Fruit fly (Drosophila melanogaster) whole organism, embryonic: Measurements from ENCODE around the gene alpha-Man-Ia.

ENCODE experiments used
- Awh ChIP-seq: fragments of 200-800 bp; sonication (Bioruptor generic); IDR thresholded peaks from 2 replicates; pipeline ENCODE4, ENCODE4 v1.3.6; 2022; ENCODE audit warnings: missing biosample characterization, missing genetic modification characterization
- BEAF-32 ChIP-seq: fragments of 200-800 bp; sonication (Bioruptor generic); optimal IDR thresholded peaks from 3 replicates; lab custom pipeline; 2017; ENCODE audit warnings: missing biosample characterization, missing genetic modification characterization, mild to moderate bottlenecking, moderate library complexity, missing genetic modification reagents
- CG10979 ChIP-seq: fragments of 200-800 bp; sonication (Bioruptor generic); optimal IDR thresholded peaks from 2 replicates; lab custom pipeline; 2018; ENCODE audit warnings: missing biosample characterization, mild to moderate bottlenecking, missing genetic modification characterization, moderate library complexity
- CG11504 ChIP-seq: fragments of 200-800 bp; sonication (Bioruptor generic); optimal IDR thresholded peaks from 3 replicates; lab custom pipeline; 2019; ENCODE audit warnings: missing biosample characterization, mild to moderate bottlenecking, missing genetic modification characterization, moderate library complexity
- CG11695 ChIP-seq: fragments of 200-800 bp; sonication (Bioruptor generic); IDR thresholded peaks from 3 replicates; pipeline ENCODE4 v1.3.6; 2022; ENCODE audit warnings: missing biosample characterization, missing genetic modification characterization
- CG13894 ChIP-seq: fragments of 200-800 bp; sonication (Bioruptor generic); optimal IDR thresholded peaks from 3 replicates; lab custom pipeline; 2018; ENCODE audit warnings: missing biosample characterization, mild to moderate bottlenecking, missing genetic modification characterization, moderate library complexity
- CG15269 ChIP-seq: fragments of 200-800 bp; sonication (Bioruptor generic); optimal IDR thresholded peaks from 2 replicates; lab custom pipeline; 2018; ENCODE audit warnings: missing biosample characterization, mild to moderate bottlenecking, missing genetic modification characterization, moderate library complexity
- CG17359 ChIP-seq: fragments of 200-800 bp; sonication (Bioruptor generic); optimal IDR thresholded peaks from 3 replicates; lab custom pipeline; 2018; ENCODE audit warnings: missing biosample characterization, mild to moderate bottlenecking, missing genetic modification characterization, moderate library complexity
- CG17612 ChIP-seq: fragments of 200-800 bp; sonication (Bioruptor generic); IDR thresholded peaks from 2 replicates; pipeline ENCODE4 v1.3.6; 2022; ENCODE audit warnings: missing biosample characterization, missing genetic modification characterization
- CG17829 ChIP-seq: fragments of 200-800 bp; optimal IDR thresholded peaks from 2 replicates; lab custom pipeline; 2019; ENCODE audit warnings: missing biosample characterization, mild to moderate bottlenecking, missing genetic modification characterization, moderate library complexity
- CG18764 ChIP-seq: fragments of 200-800 bp; sonication (Bioruptor generic); optimal IDR thresholded peaks from 3 replicates; lab custom pipeline; 2016; ENCODE audit warnings: missing biosample characterization, missing genetic modification characterization
- CG2712 ChIP-seq: fragments of 200-800 bp; optimal IDR thresholded peaks from 3 replicates; lab custom pipeline; 2019; ENCODE audit warnings: missing biosample characterization, mild to moderate bottlenecking, missing genetic modification characterization, moderate library complexity
- CG32532 ChIP-seq: fragments of 200-800 bp; sonication (Bioruptor generic); IDR thresholded peaks from 2 replicates; pipeline ENCODE4 v1.3.6; 2022; ENCODE audit warnings: missing biosample characterization, missing genetic modification characterization
- CG5180 ChIP-seq: fragments of 200-800 bp; sonication (Bioruptor generic); optimal IDR thresholded peaks from 3 replicates; lab custom pipeline; 2017; ENCODE audit warnings: missing biosample characterization, missing genetic modification characterization, mild to moderate bottlenecking, moderate library complexity, missing genetic modification reagents
- CG7556 ChIP-seq: fragments of 200-800 bp; sonication (Bioruptor generic); optimal IDR thresholded peaks from 2 replicates; lab custom pipeline; 2017; ENCODE audit warnings: missing biosample characterization, mild to moderate bottlenecking, missing genetic modification characterization
- CG8388 ChIP-seq: fragments of 200-800 bp; sonication (Bioruptor generic); optimal IDR thresholded peaks from 2 replicates; lab custom pipeline; 2019; ENCODE audit warnings: missing biosample characterization, mild to moderate bottlenecking, missing genetic modification characterization, moderate library complexity
- Ets65A ChIP-seq: fragments of 200-800 bp; sonication (Bioruptor generic); peaks from one replicate; lab custom pipeline; 2016; ENCODE audit warnings: missing biosample characterization, missing genetic modification characterization
- Fer3 ChIP-seq: fragments of 200-800 bp; sonication (Bioruptor generic); optimal IDR thresholded peaks from 2 replicates; lab custom pipeline; 2018; ENCODE audit warnings: missing biosample characterization, mild to moderate bottlenecking, missing genetic modification characterization, moderate library complexity
- Hr51 ChIP-seq, 2 experiments: fragments of 200-800 bp; sonication (Bioruptor generic); optimal IDR thresholded peaks; 2 replicates in 1 of 2; 3 replicates in 1 of 2; lab custom pipeline; 2016 to 2018; ENCODE audit warnings: missing biosample characterization in 2 of 2, missing genetic modification characterization in 2 of 2, mild to moderate bottlenecking in 1 of 2, moderate library complexity in 1 of 2
- Hr78 ChIP-seq, 2 experiments: fragments of 200-800 bp in 1 of 2; fragments of >200 bp in 1 of 2; sonication (Bioruptor generic) in 1 of 2; optimal IDR thresholded peaks; 2 replicates each; lab custom pipeline; 2017 to 2019; ENCODE audit warnings: missing biosample characterization in 2 of 2, missing genetic modification characterization in 2 of 2, mild to moderate bottlenecking in 1 of 2, moderate library complexity in 1 of 2
- Lpt ChIP-seq: fragments of >200 bp; optimal IDR thresholded peaks from 2 replicates; lab custom pipeline; 2018; ENCODE audit warnings: missing biosample characterization, missing genetic modification characterization
- MTF-1 ChIP-seq: fragments of 200-800 bp; sonication (Bioruptor generic); optimal IDR thresholded peaks from 2 replicates; lab custom pipeline; 2018; ENCODE audit warnings: missing biosample characterization, mild to moderate bottlenecking, missing genetic modification characterization, borderline replicate concordance
- Med ChIP-seq: fragments of 200-800 bp; sonication (Bioruptor generic); peaks from one replicate; lab custom pipeline; 2016; ENCODE audit warnings: missing biosample characterization, missing genetic modification characterization, mild to moderate bottlenecking, inconsistent platforms, moderate library complexity
- Mrtf ChIP-seq: fragments of 200-800 bp; sonication (Bioruptor generic); IDR thresholded peaks from 3 replicates; pipeline ENCODE4 v1.3.6; 2022; ENCODE audit warnings: missing biosample characterization, missing genetic modification characterization
- Myb ChIP-seq: fragments of 200-800 bp; sonication (Bioruptor generic); optimal IDR thresholded peaks from 2 replicates; lab custom pipeline; 2016; ENCODE audit warnings: missing biosample characterization, missing genetic modification characterization
- NfI ChIP-seq: fragments of 200-800 bp; sonication (Bioruptor generic); optimal IDR thresholded peaks from 3 replicates; lab custom pipeline; 2018; ENCODE audit warnings: missing biosample characterization, mild to moderate bottlenecking, missing genetic modification characterization, moderate library complexity
- Sox100B ChIP-seq: fragments of 200-800 bp; sonication (Bioruptor generic); optimal IDR thresholded peaks from 3 replicates; lab custom pipeline; 2018; ENCODE audit warnings: missing biosample characterization, mild to moderate bottlenecking, missing genetic modification characterization
- Ssrp ChIP-seq: fragments of 200-800 bp; sonication (Bioruptor generic); optimal IDR thresholded peaks from 2 replicates; lab custom pipeline; 2018; ENCODE audit warnings: missing biosample characterization, mild to moderate bottlenecking, missing genetic modification characterization, moderate library complexity
- Xbp1 ChIP-seq: fragments of 200-800 bp; sonication (Bioruptor generic); optimal IDR thresholded peaks from 3 replicates; lab custom pipeline; 2016; ENCODE audit warnings: missing biosample characterization, mild to moderate bottlenecking, missing genetic modification characterization
- Xrp1 ChIP-seq: fragments of 200-800 bp; sonication (Bioruptor generic); IDR thresholded peaks from 2 replicates; pipeline ENCODE4 v1.3.6; 2022; ENCODE audit warnings: missing biosample characterization, missing genetic modification characterization
- bsh ChIP-seq, 2 experiments: fragments of 200-800 bp; sonication (Bioruptor generic); optimal IDR thresholded peaks; 2 replicates each; lab custom pipeline; 2017 to 2018; ENCODE audit warnings: mild to moderate bottlenecking in 2 of 2, missing biosample characterization in 2 of 2, missing genetic modification characterization in 2 of 2, moderate library complexity in 1 of 2
- danr ChIP-seq: fragments of 200-800 bp; sonication (Bioruptor generic); IDR thresholded peaks from 2 replicates; pipeline ENCODE4 v1.3.6; 2022; ENCODE audit warnings: missing biosample characterization, missing genetic modification characterization
- dmrt99B ChIP-seq: fragments of 200-800 bp; sonication (Bioruptor generic); optimal IDR thresholded peaks from 2 replicates; lab custom pipeline; 2018; ENCODE audit warnings: missing biosample characterization, mild to moderate bottlenecking, missing genetic modification characterization, moderate library complexity
- dysf ChIP-seq: fragments of 200-800 bp; sonication (Bioruptor generic); IDR thresholded peaks from 3 replicates; pipeline ENCODE4 v1.3.6; 2022; ENCODE audit warnings: missing biosample characterization, missing genetic modification characterization
- ems ChIP-seq: fragments of 200-800 bp; sonication (Bioruptor generic); optimal IDR thresholded peaks from 3 replicates; lab custom pipeline; 2016; ENCODE audit warnings: missing biosample characterization, missing genetic modification characterization
- eyg ChIP-seq: fragments of 200-800 bp; sonication (Bioruptor generic); optimal IDR thresholded peaks from 3 replicates; lab custom pipeline; 2016; ENCODE audit warnings: missing biosample characterization, missing genetic modification characterization
- grau ChIP-seq: fragments of 200-800 bp; optimal IDR thresholded peaks from 3 replicates; lab custom pipeline; 2019; ENCODE audit warnings: missing biosample characterization, mild to moderate bottlenecking, missing genetic modification characterization, moderate library complexity
- lmd ChIP-seq: fragments of 200-800 bp; sonication (Bioruptor generic); IDR thresholded peaks from 2 replicates; pipeline ENCODE4 v1.3.6; 2022; ENCODE audit warnings: missing biosample characterization, missing genetic modification characterization
- nerfin-1 ChIP-seq: fragments of 200-800 bp; sonication (Bioruptor generic); optimal IDR thresholded peaks from 3 replicates; lab custom pipeline; 2019; ENCODE audit warnings: missing biosample characterization, mild to moderate bottlenecking, missing genetic modification characterization, moderate library complexity
- onecut ChIP-seq: fragments of 200-800 bp; sonication (Bioruptor generic); IDR thresholded peaks from 2 replicates; pipeline ENCODE4 v1.3.6; 2022; ENCODE audit warnings: missing biosample characterization, missing genetic modification characterization
- phol ChIP-seq: fragments of 200-800 bp; sonication (Bioruptor generic); optimal IDR thresholded peaks from 3 replicates; lab custom pipeline; 2018; ENCODE audit warnings: missing biosample characterization, mild to moderate bottlenecking, missing genetic modification characterization, moderate library complexity
- pros ChIP-seq: fragments of 200-800 bp; sonication (Bioruptor generic); optimal IDR thresholded peaks from 3 replicates; lab custom pipeline; 2019; ENCODE audit warnings: missing biosample characterization, mild to moderate bottlenecking, missing genetic modification characterization, moderate library complexity
- repo ChIP-seq: fragments of 200-800 bp; sonication (Bioruptor generic); optimal IDR thresholded peaks from 2 replicates; lab custom pipeline; 2016; ENCODE audit warnings: missing biosample characterization, missing genetic modification characterization
- row ChIP-seq: fragments of 200-800 bp; sonication (Bioruptor generic); IDR thresholded peaks from 3 replicates; pipeline ENCODE4 v1.3.6; 2022; ENCODE audit warnings: missing biosample characterization, missing genetic modification characterization
- seq ChIP-seq: fragments of 200-800 bp; sonication (Bioruptor generic); IDR thresholded peaks from 2 replicates; pipeline ENCODE4 v1.3.6; 2022; ENCODE audit warnings: missing biosample characterization, missing genetic modification characterization
- slbo ChIP-seq: fragments of 200-800 bp; sonication (Bioruptor generic); IDR thresholded peaks from 2 replicates; pipeline ENCODE4 v1.3.6; 2022; ENCODE audit warnings: missing biosample characterization, missing genetic modification characterization
- ssp ChIP-seq: fragments of 200-800 bp; sonication (Bioruptor generic); IDR thresholded peaks from 2 replicates; pipeline ENCODE4 v1.3.6; 2022; ENCODE audit warnings: missing biosample characterization, missing genetic modification characterization
- stc ChIP-seq: fragments of 200-800 bp; sonication (Bioruptor generic); IDR thresholded peaks from 2 replicates; pipeline ENCODE4 v1.3.6; 2022; ENCODE audit warnings: missing biosample characterization, missing genetic modification characterization
- unpg ChIP-seq: fragments of 200-800 bp; sonication (Bioruptor generic); optimal IDR thresholded peaks from 3 replicates; lab custom pipeline; 2018; ENCODE audit warnings: missing biosample characterization, mild to moderate bottlenecking, missing genetic modification characterization, moderate library complexity

The alpha-Man-Ia gene

dm6 chrX:10233065-10233464 is 92.7 kb downstream of the alpha-Man-Ia start, which contains the start of gene CG2961 (continued):
- TF ChIP-seq Mrtf (GFP tag; lab: Robert Waterston, UW) (0 out of 3 replicates have a peak, but pooled peaks have one; percentile 25), lmd (GFP tag; lab: Robert Waterston, UW) (peak; percentile 14; the same call in 1 of the 2 replicates), row (GFP tag; lab: Robert Waterston, UW) (peak; percentile 57), CG13894 (tag; lab: Kevin White, UChicago) (no peak), Med (GFP tag; lab: Kevin White, UChicago) (peak; percentile 79), unpg (GFP tag; lab: Kevin White, UChicago) (peak; percentile 58), stc (GFP tag; lab: Robert Waterston, UW) (peak; percentile 52), Hr51 (GFP tag; optimal IDR thresholded peaks at IDR 0.05; lab: Kevin White, UChicago) (peak in 1 of 2 experiments; percentile 77), Hr78 (GFP tag; optimal IDR thresholded peaks at IDR 0.05; lab: Kevin White, UChicago) (peak in 1 of 2 experiments; percentile 73), grau (peak; percentile 45), Ets65A (peak; percentile 65), CG8388 (peak; percentile 1), slbo (GFP tag; lab: Robert Waterston, UW) (peak; percentile 17; the same call in 1 of the 2 replicates), CG11695 (GFP tag; lab: Robert Waterston, UW) (peak; percentile 23; the same call in 1 of the 3 replicates), Fer3 (tag; lab: Kevin White, UChicago) (no peak), Ssrp (peak; percentile 28), CG17612 (GFP tag; lab: Robert Waterston, UW) (peak; percentile 26; the same call in 1 of the 2 replicates), repo (GFP tag; lab: Kevin White, UChicago) (no peak), Awh (0 out of 2 replicates have a peak, but pooled peaks have one; percentile 17), eyg (no peak), Lpt (GFP tag; lab: Kevin White, UChicago) (no peak), ssp (0 out of 2 replicates have a peak, but pooled peaks have one; percentile 11), danr (GFP tag; lab: Robert Waterston, UW) (no peak), pros (GFP tag; lab: Kevin White, UChicago) (peak; percentile 13), MTF-1 (GFP tag; lab: Kevin White, UChicago) (no peak), phol (tag; lab: Kevin White, UChicago) (peak; percentile 43), Myb (GFP tag; lab: Kevin White, UChicago) (no peak), Xrp1 (GFP tag; lab: Robert Waterston, UW) (peak; percentile 34; the same call in 1 of the 2 replicates), Sox100B (GFP tag; lab: Kevin White, UChicago) (peak; percentile 43), ems (GFP tag; lab: Kevin White, UChicago) (no peak), CG32532 (GFP tag; lab: Robert Waterston, UW) (no peak), CG18764 (no peak), nerfin-1 (tag; lab: Kevin White, UChicago) (peak; percentile 19), Xbp1 (GFP tag; lab: Kevin White, UChicago) (peak; percentile 2), onecut (GFP tag; lab: Robert Waterston, UW) (peak; percentile 36; the same call in 1 of the 2 replicates), CG11504 (tag; lab: Kevin White, UChicago) (peak; percentile 54), CG10979 (peak; percentile 25), NfI (GFP tag; lab: Kevin White, UChicago) (peak; percentile 2), CG2712 (tag; lab: Kevin White, UChicago) (peak; percentile 33), CG15269 (tag; lab: Kevin White, UChicago) (peak; percentile 58), dysf (GFP tag; lab: Robert Waterston, UW) (peak; percentile 47), CG17829 (peak; percentile 1), dmrt99B (tag; lab: Kevin White, UChicago) (peak; percentile 63), bsh (GFP tag; optimal IDR thresholded peaks at IDR 0.05; lab: Kevin White, UChicago) (peak in 1 of 2 experiments; percentile 50), seq (GFP tag; lab: Robert Waterston, UW) (0 out of 2 replicates have a peak, but pooled peaks have one; percentile 42), CG5180 (GFP tag; lab: Kevin White, UChicago) (peak; percentile 10), CG17359 (tag; lab: Kevin White, UChicago) (peak; percentile 45), BEAF-32 (GFP tag; lab: Kevin White, UChicago) (no peak), CG7556 (no peak)
